Worm (Caenorhabditis elegans): ENCODE results near the gene wrt-10.

wrt-10 gene

DNA sequence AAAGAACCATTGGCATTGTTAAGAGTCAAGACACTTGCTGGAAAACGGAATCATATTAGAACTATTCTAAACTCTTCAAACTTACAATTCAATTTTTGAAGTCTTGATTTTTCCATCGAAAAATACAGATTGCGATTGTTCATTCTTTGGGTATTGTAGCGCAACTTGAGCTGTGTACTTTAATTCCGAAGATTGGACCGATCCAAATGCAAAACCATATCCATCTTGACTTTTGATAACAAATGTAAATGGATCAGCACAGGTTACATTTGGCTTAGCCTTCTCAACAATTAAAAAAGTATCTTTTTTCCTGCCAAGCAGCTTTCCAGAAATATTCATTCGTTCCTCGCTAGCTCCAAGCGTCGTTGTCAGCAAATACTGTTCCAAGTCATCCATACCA lies 26.5 kb upstream of the wrt-10 start:
- no peak for TF ChIP-seq hnd-1 (tag; optimal IDR thresholded peaks at IDR 0.05)
- TF ChIP-seq tbx-37 (GFP tag; conservative IDR thresholded peaks at IDR 0.05): no peak

ce11 chrII:7558864-7559263 lies 24.5 kb upstream of the wrt-10 start:
- no peak for TF ChIP-seq ceh-13 (GFP tag; optimal IDR thresholded peaks at IDR 0.05)
- TF ChIP-seq pes-1 (GFP tag; IDR thresholded peaks at IDR 0.05): no peak
- TF ChIP-seq tbx-11 (GFP tag; IDR thresholded peaks at IDR 0.05): no peak
- TF ChIP-seq F13C5.2 (tag; optimal IDR thresholded peaks at IDR 0.05): no peak
- TF ChIP-seq tra-4 (tag; optimal IDR thresholded peaks at IDR 0.05): no peak
- TF ChIP-seq hmg-4 (GFP tag; optimal IDR thresholded peaks at IDR 0.05): no peak
- no peak for TF ChIP-seq flt-1 (GFP tag; IDR thresholded peaks at IDR 0.05)
- TF ChIP-seq aly-1 (tag; optimal IDR thresholded peaks at IDR 0.05): no peak
- TF ChIP-seq hnd-1 (tag; optimal IDR thresholded peaks at IDR 0.05): no peak
- no peak for TF ChIP-seq ama-1 (optimal IDR thresholded peaks at IDR 0.05)
- TF ChIP-seq sea-1 (GFP tag; conservative IDR thresholded peaks at IDR 0.05): no peak
- no peak for TF ChIP-seq B0310.2 (tag; optimal IDR thresholded peaks at IDR 0.05)
- TF ChIP-seq ets-7 (tag; optimal IDR thresholded peaks at IDR 0.05): no peak
- no peak for TF ChIP-seq hmbx-1 (tag; optimal IDR thresholded peaks at IDR 0.05)
- TF ChIP-seq ceh-36 (tag; optimal IDR thresholded peaks at IDR 0.05): no peak
- TF ChIP-seq scrt-1 (GFP tag; IDR thresholded peaks at IDR 0.05): no peak
- TF ChIP-seq tbx-37 (GFP tag; conservative IDR thresholded peaks at IDR 0.05): no peak

ce11 chrII:7557981-7558380 lies 23.6 kb upstream of the wrt-10 start:
- TF ChIP-seq F13C5.2 (tag; optimal IDR thresholded peaks at IDR 0.05) (no peak), ets-7 (tag; optimal IDR thresholded peaks at IDR 0.05) (no peak), hmg-4 (GFP tag; optimal IDR thresholded peaks at IDR 0.05) (no peak), sea-1 (GFP tag; conservative IDR thresholded peaks at IDR 0.05) (no peak), pes-1 (GFP tag; IDR thresholded peaks at IDR 0.05) (no peak), tbx-11 (GFP tag; IDR thresholded peaks at IDR 0.05) (no peak)

DNA sequence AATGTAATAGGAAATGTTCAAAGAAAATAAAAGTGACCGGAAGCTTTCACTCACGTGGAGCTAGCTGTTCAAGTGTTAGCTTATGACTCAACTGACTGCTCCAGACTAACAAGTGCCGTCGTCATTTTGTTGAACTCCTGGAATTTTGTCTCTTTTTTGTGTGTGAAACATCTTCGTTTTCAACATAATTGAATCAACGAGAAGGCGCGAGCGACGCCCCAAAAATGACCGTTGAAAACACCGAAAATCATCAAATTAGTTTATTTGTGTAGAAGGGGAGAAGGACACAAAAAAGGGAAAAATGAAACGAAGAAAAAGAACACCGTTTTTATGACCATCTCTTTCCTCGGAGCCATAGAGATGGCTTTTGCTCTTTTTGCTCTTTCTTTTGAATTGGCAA lies 21.1 kb upstream of the wrt-10 start, which contains the start of gene ZK1290.14:
TSS of gene ZK1290.14 (minus strand) at position 139 of the 400 bp plus-strand sequence.
- TF ChIP-seq sea-1 (GFP tag; conservative IDR thresholded peaks at IDR 0.05) (no peak), ceh-13 (GFP tag; optimal IDR thresholded peaks at IDR 0.05) (no peak), ama-1 (optimal IDR thresholded peaks at IDR 0.05) (no peak), pes-1 (GFP tag; IDR thresholded peaks at IDR 0.05) (no peak), hnd-1 (tag; optimal IDR thresholded peaks at IDR 0.05) (no peak), tbx-37 (GFP tag; conservative IDR thresholded peaks at IDR 0.05) (no peak), ceh-36 (tag; optimal IDR thresholded peaks at IDR 0.05) (no peak), B0310.2 (tag; optimal IDR thresholded peaks at IDR 0.05) (no peak), scrt-1 (GFP tag; IDR thresholded peaks at IDR 0.05) (no peak)

ce11 chrII:7554716-7555247 lies 20.4 kb upstream of the wrt-10 start:
- TF ChIP-seq scrt-1 (GFP tag; IDR thresholded peaks at IDR 0.05) (no peak), F13C5.2 (tag; optimal IDR thresholded peaks at IDR 0.05) (no peak), aly-1 (tag; optimal IDR thresholded peaks at IDR 0.05) (no peak), hmbx-1 (tag; optimal IDR thresholded peaks at IDR 0.05) (no peak), ceh-13 (GFP tag; optimal IDR thresholded peaks at IDR 0.05) (no peak), sea-1 (GFP tag; conservative IDR thresholded peaks at IDR 0.05) (no peak), B0310.2 (tag; optimal IDR thresholded peaks at IDR 0.05) (no peak), flt-1 (GFP tag; IDR thresholded peaks at IDR 0.05) (no peak), ceh-36 (tag; optimal IDR thresholded peaks at IDR 0.05) (no peak)

DNA sequence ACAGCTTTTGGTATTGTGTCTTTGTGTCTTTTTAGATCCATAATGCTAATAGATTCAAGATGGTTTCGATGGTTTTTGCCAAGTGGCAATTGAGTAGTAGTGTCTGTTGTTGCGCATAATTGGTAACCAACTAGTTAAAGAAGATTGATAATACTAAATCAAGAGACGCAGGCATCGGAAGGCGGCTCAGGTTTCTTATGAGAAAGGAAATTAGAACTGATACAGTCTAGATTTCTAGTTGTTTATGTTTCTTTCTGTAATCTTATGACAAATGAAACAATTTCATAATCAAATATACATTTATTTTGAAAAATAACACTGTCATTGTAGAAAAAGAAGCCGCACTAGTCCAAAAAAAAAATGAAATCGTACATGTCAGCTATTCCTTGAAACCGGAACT lies 19.4 kb upstream of the wrt-10 start, which contains the start of gene ZK1290.10:
TSS of gene ZK1290.10 (minus strand) at position 101 of the 400 bp plus-strand sequence.
- no peak for TF ChIP-seq aly-1 (tag; optimal IDR thresholded peaks at IDR 0.05)
- no peak for TF ChIP-seq ama-1 (optimal IDR thresholded peaks at IDR 0.05)
- no peak for TF ChIP-seq ets-7 (tag; optimal IDR thresholded peaks at IDR 0.05)
- TF ChIP-seq ceh-13 (GFP tag; optimal IDR thresholded peaks at IDR 0.05): no peak

DNA sequence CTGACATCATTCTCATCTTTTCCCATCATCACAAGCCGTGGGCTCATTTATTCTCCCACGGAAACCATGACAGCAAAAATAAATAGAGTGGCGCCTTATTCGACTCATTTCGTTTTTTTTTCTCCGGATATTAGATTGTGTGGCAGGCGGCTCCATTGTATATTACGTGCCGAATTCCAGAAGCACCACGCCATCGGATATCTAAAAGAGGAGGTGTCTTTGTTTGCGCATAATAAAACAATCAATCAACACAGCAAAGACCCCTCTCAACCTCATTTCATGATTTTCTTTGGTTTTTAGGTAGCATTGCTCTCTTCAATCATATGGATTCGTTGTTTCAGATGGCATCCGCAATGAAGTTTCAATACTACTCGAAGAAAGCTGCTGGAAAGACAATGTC lies 14.7 kb upstream of the wrt-10 start, which contains the start of gene tph-1:
TSS of gene tph-1 (plus strand) at position 301 of the 400 bp plus-strand sequence.
- TF ChIP-seq sea-1 (GFP tag; conservative IDR thresholded peaks at IDR 0.05) (no peak), F13C5.2 (tag; optimal IDR thresholded peaks at IDR 0.05) (no peak), pes-1 (GFP tag; IDR thresholded peaks at IDR 0.05) (no peak), flt-1 (GFP tag; IDR thresholded peaks at IDR 0.05) (no peak), B0310.2 (tag; optimal IDR thresholded peaks at IDR 0.05) (no peak), tbx-11 (GFP tag; IDR thresholded peaks at IDR 0.05) (no peak), hmbx-1 (tag; optimal IDR thresholded peaks at IDR 0.05) (no peak), aly-1 (tag; optimal IDR thresholded peaks at IDR 0.05) (no peak), ets-7 (tag; optimal IDR thresholded peaks at IDR 0.05) (no peak), tra-4 (tag; optimal IDR thresholded peaks at IDR 0.05) (no peak), hmg-4 (GFP tag; optimal IDR thresholded peaks at IDR 0.05) (no peak), ceh-36 (tag; optimal IDR thresholded peaks at IDR 0.05) (no peak), tbx-37 (GFP tag; conservative IDR thresholded peaks at IDR 0.05) (no peak), ama-1 (optimal IDR thresholded peaks at IDR 0.05) (no peak), hnd-1 (tag; optimal IDR thresholded peaks at IDR 0.05) (no peak), scrt-1 (GFP tag; IDR thresholded peaks at IDR 0.05) (no peak), ceh-13 (GFP tag; optimal IDR thresholded peaks at IDR 0.05) (no peak)

DNA sequence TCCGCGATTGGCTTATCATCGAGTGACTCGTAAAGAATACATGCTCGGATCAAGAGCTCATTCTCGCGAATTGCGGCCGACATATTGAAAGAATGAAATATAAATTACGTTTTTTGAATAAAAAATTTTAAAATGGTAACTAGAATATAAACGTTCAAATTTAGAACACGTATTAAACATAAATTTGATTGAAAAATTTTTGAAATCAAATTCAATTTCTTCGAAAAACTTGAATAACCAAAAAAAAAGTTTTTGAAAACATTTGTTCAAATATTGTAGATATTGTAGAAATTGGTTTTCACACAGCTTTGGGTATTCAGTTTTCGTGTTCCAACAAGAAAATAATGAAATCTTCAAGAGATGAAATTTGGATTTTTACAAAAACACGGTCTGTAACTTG lies 13.7 kb upstream of the wrt-10 start, which contains the start of gene fbxa-224:
TSS of gene fbxa-224 (minus strand) at position 101 of the 400 bp plus-strand sequence.
- no peak for TF ChIP-seq pes-1 (GFP tag; IDR thresholded peaks at IDR 0.05)
- TF ChIP-seq tbx-37 (GFP tag; conservative IDR thresholded peaks at IDR 0.05): no peak
- TF ChIP-seq ama-1 (optimal IDR thresholded peaks at IDR 0.05): no peak
- TF ChIP-seq aly-1 (tag; optimal IDR thresholded peaks at IDR 0.05): no peak
- TF ChIP-seq hmg-4 (GFP tag; optimal IDR thresholded peaks at IDR 0.05): no peak
- TF ChIP-seq hmbx-1 (tag; optimal IDR thresholded peaks at IDR 0.05): no peak
- no peak for TF ChIP-seq ceh-13 (GFP tag; optimal IDR thresholded peaks at IDR 0.05)
- no peak for TF ChIP-seq tbx-11 (GFP tag; IDR thresholded peaks at IDR 0.05)
- no peak for TF ChIP-seq hnd-1 (tag; optimal IDR thresholded peaks at IDR 0.05)
- no peak for TF ChIP-seq tra-4 (tag; optimal IDR thresholded peaks at IDR 0.05)

Measured in whole organism, early embryonic.